Fruit fly (Drosophila melanogaster) whole organism, embryonic: ENCODE results near the gene UQCR-14L.

Experiments
- Asciz ChIP-seq: fragments of 200-800 bp; sonication (Bioruptor generic); optimal IDR thresholded peaks from 2 replicates; lab custom pipeline; 2017; ENCODE audit warnings: missing biosample characterization, mild to moderate bottlenecking, missing genetic modification characterization, missing genetic modification reagents
- Blimp-1 ChIP-seq: fragments of 200-800 bp; sonication (Bioruptor generic); optimal IDR thresholded peaks from 3 replicates; lab custom pipeline; 2018; ENCODE audit warnings: missing biosample characterization, missing genetic modification characterization, mild to moderate bottlenecking, moderate library complexity, missing genetic modification reagents
- CG10274 ChIP-seq: fragments of 200-800 bp; sonication (Bioruptor generic); optimal IDR thresholded peaks from 3 replicates; lab custom pipeline; 2017; ENCODE audit warnings: missing biosample characterization, mild to moderate bottlenecking, missing genetic modification characterization
- CG11398 ChIP-seq: fragments of 200-800 bp; sonication (Bioruptor generic); optimal IDR thresholded peaks from 2 replicates; lab custom pipeline; 2016; ENCODE audit warnings: missing biosample characterization, missing genetic modification characterization
- CG12219 ChIP-seq: fragments of 200-800 bp; sonication (Bioruptor generic); optimal IDR thresholded peaks from 3 replicates; lab custom pipeline; 2018; ENCODE audit warnings: missing biosample characterization, mild to moderate bottlenecking, missing genetic modification characterization
- CG13775 ChIP-seq: fragments of 200-800 bp; sonication (Bioruptor generic); optimal IDR thresholded peaks from 3 replicates; lab custom pipeline; 2017; ENCODE audit warnings: missing biosample characterization, mild to moderate bottlenecking, missing genetic modification characterization
- CG17385 ChIP-seq: fragments of 200-800 bp; sonication (Bioruptor generic); optimal IDR thresholded peaks from 3 replicates; lab custom pipeline; 2018; ENCODE audit warnings: missing biosample characterization, mild to moderate bottlenecking, missing genetic modification characterization
- CG2199 ChIP-seq: fragments of 200-800 bp; sonication (Bioruptor generic); IDR thresholded peaks from 3 replicates; pipeline ENCODE4 v1.3.6; 2022; ENCODE audit warnings: missing biosample characterization, missing genetic modification characterization
- CG2889 ChIP-seq: fragments of 200-800 bp; sonication (Bioruptor generic); IDR thresholded peaks from 3 replicates; pipeline ENCODE4 v1.3.6; 2022; ENCODE audit warnings: missing biosample characterization, missing genetic modification characterization
- CG30431 ChIP-seq: fragments of 200-800 bp; sonication (Bioruptor generic); optimal IDR thresholded peaks from 2 replicates; lab custom pipeline; 2017; ENCODE audit warnings: missing biosample characterization, missing genetic modification characterization
- CG31441 ChIP-seq: fragments of 200-800 bp; sonication (Bioruptor generic); IDR thresholded peaks from 2 replicates; pipeline ENCODE4 v1.3.6; 2022; ENCODE audit warnings: missing biosample characterization, missing genetic modification characterization
- CG3407 ChIP-seq: fragments of 200-800 bp; sonication (Bioruptor generic); optimal IDR thresholded peaks from 2 replicates; lab custom pipeline; 2018; ENCODE audit warnings: missing biosample characterization, mild to moderate bottlenecking, missing genetic modification characterization
- CG34376 ChIP-seq: fragments of 200-800 bp; sonication (Bioruptor generic); optimal IDR thresholded peaks from 2 replicates; lab custom pipeline; 2018; ENCODE audit warnings: missing biosample characterization, mild to moderate bottlenecking, missing genetic modification characterization
- CG4282 ChIP-seq: fragments of 200-800 bp; sonication (Bioruptor generic); optimal IDR thresholded peaks from 2 replicates; lab custom pipeline; 2016; ENCODE audit warnings: missing biosample characterization, missing genetic modification characterization
- CG4328 ChIP-seq: fragments of 200-800 bp; sonication (Bioruptor generic); optimal IDR thresholded peaks from 3 replicates; lab custom pipeline; 2017; ENCODE audit warnings: missing biosample characterization, missing genetic modification reagents, missing genetic modification characterization
- CG4360 ChIP-seq: fragments of 200-800 bp; sonication (Bioruptor generic); IDR thresholded peaks from 2 replicates; pipeline ENCODE4 v1.3.6; 2022; ENCODE audit warnings: missing biosample characterization, missing genetic modification characterization
- CG43689 ChIP-seq: fragments of 200-800 bp; sonication (Bioruptor generic); IDR thresholded peaks from 2 replicates; pipeline ENCODE4 v1.3.6; 2022; ENCODE audit warnings: missing biosample characterization, missing genetic modification characterization
- CG7372 ChIP-seq: fragments of 200-800 bp; sonication (Bioruptor generic); IDR thresholded peaks from 2 replicates; pipeline ENCODE4 v1.3.6; 2022; ENCODE audit warnings: missing biosample characterization, missing genetic modification characterization
- CG8924 ChIP-seq: fragments of 200-800 bp; optimal IDR thresholded peaks from 3 replicates; lab custom pipeline; 2019; ENCODE audit warnings: missing biosample characterization, mild to moderate bottlenecking, missing genetic modification characterization, moderate library complexity
- D19B ChIP-seq: fragments of 200-800 bp; sonication (Bioruptor generic); optimal IDR thresholded peaks from 2 replicates; lab custom pipeline; 2017; ENCODE audit warnings: missing biosample characterization, mild to moderate bottlenecking, missing genetic modification characterization
- Fer1 ChIP-seq: fragments of 200-800 bp; sonication (Bioruptor generic); optimal IDR thresholded peaks from 2 replicates; lab custom pipeline; 2017; ENCODE audit warnings: missing biosample characterization, mild to moderate bottlenecking, missing genetic modification characterization
- HLH4C ChIP-seq: fragments of 200-800 bp; sonication (Bioruptor generic); IDR thresholded peaks from 3 replicates; pipeline ENCODE4 v1.3.6; 2022; ENCODE audit warnings: missing biosample characterization, missing genetic modification characterization; ENCODE audit not compliant: partially characterized antibody
- HmgD ChIP-seq: fragments of 200-800 bp; sonication (Bioruptor generic); optimal IDR thresholded peaks from 3 replicates; lab custom pipeline; 2016; ENCODE audit warnings: missing biosample characterization, missing genetic modification characterization
- HmgZ ChIP-seq: fragments of 200-800 bp; sonication (Bioruptor generic); optimal IDR thresholded peaks from 2 replicates; lab custom pipeline; 2018; ENCODE audit warnings: missing biosample characterization, mild to moderate bottlenecking, missing genetic modification characterization
- Lhr ChIP-seq: fragments of 200-800 bp; sonication (Bioruptor generic); optimal IDR thresholded peaks from 3 replicates; lab custom pipeline; 2017; ENCODE audit warnings: mild to moderate bottlenecking, missing biosample characterization, missing genetic modification reagents, missing genetic modification characterization
- NfI ChIP-seq: fragments of 200-800 bp; sonication (Bioruptor generic); optimal IDR thresholded peaks from 3 replicates; lab custom pipeline; 2018; ENCODE audit warnings: missing biosample characterization, mild to moderate bottlenecking, missing genetic modification characterization, moderate library complexity
- Sox102F ChIP-seq: fragments of 200-800 bp; sonication (Bioruptor generic); optimal IDR thresholded peaks from 2 replicates; lab custom pipeline; 2018; ENCODE audit warnings: missing biosample characterization, mild to moderate bottlenecking, missing genetic modification characterization, moderate library complexity
- Ssrp ChIP-seq: fragments of 200-800 bp; sonication (Bioruptor generic); optimal IDR thresholded peaks from 2 replicates; lab custom pipeline; 2018; ENCODE audit warnings: missing biosample characterization, mild to moderate bottlenecking, missing genetic modification characterization, moderate library complexity
- Xbp1 ChIP-seq: fragments of 200-800 bp; sonication (Bioruptor generic); optimal IDR thresholded peaks from 3 replicates; lab custom pipeline; 2016; ENCODE audit warnings: missing biosample characterization, mild to moderate bottlenecking, missing genetic modification characterization
- abd-A ChIP-seq: fragments of 200-800 bp; sonication (Bioruptor generic); optimal IDR thresholded peaks from 3 replicates; lab custom pipeline; 2019; ENCODE audit warnings: missing biosample characterization, mild to moderate bottlenecking, missing genetic modification characterization, moderate library complexity
- aop ChIP-seq: fragments of 200-800 bp; sonication (Bioruptor generic); IDR thresholded peaks from 2 replicates; pipeline ENCODE4 v1.3.6; 2022; ENCODE audit warnings: missing biosample characterization, missing genetic modification characterization
- ara ChIP-seq: fragments of 200-800 bp; sonication (Bioruptor generic); IDR thresholded peaks from 2 replicates; pipeline ENCODE4 v1.3.6; 2022; ENCODE audit warnings: missing biosample characterization, missing genetic modification characterization
- bbx ChIP-seq: fragments of 200-800 bp; sonication (Bioruptor generic); IDR thresholded peaks from 2 replicates; pipeline ENCODE4 v1.3.6; 2022; ENCODE audit warnings: missing biosample characterization, missing genetic modification characterization; ENCODE audit not compliant: partially characterized antibody
- ci ChIP-seq: fragments of 200-800 bp; sonication (Bioruptor generic); IDR thresholded peaks from 3 replicates; pipeline ENCODE4 v1.3.6; 2022; ENCODE audit warnings: missing biosample characterization, missing genetic modification characterization
- dpn ChIP-seq, 2 experiments: fragments of 200-800 bp; sonication (Bioruptor generic); optimal IDR thresholded peaks; 3 replicates each; lab custom pipeline; 2016; ENCODE audit warnings: missing biosample characterization in 2 of 2, missing genetic modification characterization in 2 of 2
- fd96Cb ChIP-seq: fragments of 200-800 bp; sonication (Bioruptor generic); optimal IDR thresholded peaks from 2 replicates; lab custom pipeline; 2018; ENCODE audit warnings: missing biosample characterization, mild to moderate bottlenecking, missing genetic modification characterization, moderate library complexity
- hbn ChIP-seq: fragments of 200-800 bp; sonication (Bioruptor generic); IDR thresholded peaks from 2 replicates; pipeline ENCODE4 v1.3.6; 2022; ENCODE audit warnings: missing biosample characterization, missing genetic modification characterization; ENCODE audit not compliant: partially characterized antibody
- hth ChIP-seq: fragments of >200 bp; optimal IDR thresholded peaks from 2 replicates; lab custom pipeline; 2017; ENCODE audit warnings: inconsistent platforms
- inv ChIP-seq: fragments of 200-800 bp; sonication (Bioruptor generic); IDR thresholded peaks from 2 replicates; pipeline ENCODE4 v1.3.6; 2022; ENCODE audit warnings: missing biosample characterization, missing genetic modification characterization; ENCODE audit not compliant: partially characterized antibody
- maf-S ChIP-seq: fragments of 200-800 bp; sonication (Bioruptor generic); optimal IDR thresholded peaks from 2 replicates; lab custom pipeline; 2016; ENCODE audit warnings: missing biosample characterization, missing genetic modification characterization
- mirr ChIP-seq: fragments of 200-800 bp; sonication (Bioruptor generic); optimal IDR thresholded peaks from 3 replicates; lab custom pipeline; 2018; ENCODE audit warnings: missing biosample characterization, mild to moderate bottlenecking, missing genetic modification characterization
- p53 ChIP-seq: fragments of 200-800 bp; sonication (Bioruptor generic); optimal IDR thresholded peaks from 2 replicates; lab custom pipeline; 2016; ENCODE audit warnings: missing biosample characterization, missing genetic modification characterization
- run ChIP-seq: fragments of 200-800 bp; sonication (Bioruptor generic); optimal IDR thresholded peaks from 3 replicates; lab custom pipeline; 2018; ENCODE audit warnings: missing biosample characterization, mild to moderate bottlenecking, missing genetic modification characterization
- seq ChIP-seq: fragments of 200-800 bp; sonication (Bioruptor generic); IDR thresholded peaks from 2 replicates; pipeline ENCODE4 v1.3.6; 2022; ENCODE audit warnings: missing biosample characterization, missing genetic modification characterization
- slbo ChIP-seq: fragments of 200-800 bp; sonication (Bioruptor generic); IDR thresholded peaks from 2 replicates; pipeline ENCODE4 v1.3.6; 2022; ENCODE audit warnings: missing biosample characterization, missing genetic modification characterization
- ssp ChIP-seq: fragments of 200-800 bp; sonication (Bioruptor generic); IDR thresholded peaks from 2 replicates; pipeline ENCODE4 v1.3.6; 2022; ENCODE audit warnings: missing biosample characterization, missing genetic modification characterization
- stc ChIP-seq: fragments of 200-800 bp; sonication (Bioruptor generic); IDR thresholded peaks from 2 replicates; pipeline ENCODE4 v1.3.6; 2022; ENCODE audit warnings: missing biosample characterization, missing genetic modification characterization
- trh ChIP-seq: fragments of 200-800 bp; sonication (Bioruptor generic); optimal IDR thresholded peaks from 2 replicates; lab custom pipeline; 2016; ENCODE audit warnings: missing biosample characterization, missing genetic modification characterization
- vvl ChIP-seq: fragments of 200-800 bp; sonication (Bioruptor generic); IDR thresholded peaks from 2 replicates; pipeline ENCODE4 v1.3.6; 2022; ENCODE audit warnings: missing biosample characterization, missing genetic modification characterization

The UQCR-14L gene

dm6 chr3R:28328780-28329546 is 35.1 kb downstream of the UQCR-14L start (continued):
- peak; percentile 48 for TF ChIP-seq vvl (GFP tag; lab: Robert Waterston, UW)
- TF ChIP-seq abd-A = no peak
- TF ChIP-seq seq (GFP tag; lab: Robert Waterston, UW) = peak; percentile 43; the same call in 1 of the 2 replicates
- TF ChIP-seq ci (GFP tag; lab: Robert Waterston, UW) = peak; percentile 90
- TF ChIP-seq D19B (GFP tag; lab: Kevin White, UChicago) = peak; percentile 90
- TF ChIP-seq CG7372 (GFP tag; lab: Robert Waterston, UW) = peak; percentile 66
- peak; percentile 63 for TF ChIP-seq Fer1 (GFP tag; lab: Kevin White, UChicago)
- TF ChIP-seq NfI (GFP tag; lab: Kevin White, UChicago) = peak; percentile 76
- TF ChIP-seq HmgZ = peak; percentile 82
- peak; percentile 16 for TF ChIP-seq mirr (GFP tag; lab: Kevin White, UChicago)
- TF ChIP-seq ara (GFP tag; lab: Robert Waterston, UW) = peak; percentile 87
- TF ChIP-seq CG12219 (GFP tag; lab: Kevin White, UChicago) = peak; percentile 5
- no peak for TF ChIP-seq HmgD (GFP tag; lab: Kevin White, UChicago)
- TF ChIP-seq CG2889 = peak; percentile 64; the same call in 2 of the 3 replicates
- TF ChIP-seq CG11398 (GFP tag; lab: Kevin White, UChicago) = peak; percentile 82
- TF ChIP-seq dpn (GFP tag; optimal IDR thresholded peaks at IDR 0.05; lab: Kevin White, UChicago) = peak; percentile 21 to 73
- TF ChIP-seq hth (lab: Kevin White, UChicago) = no peak
- TF ChIP-seq maf-S = peak; percentile 58
- no peak for TF ChIP-seq hbn (GFP tag; lab: Robert Waterston, UW)
- TF ChIP-seq Sox102F (GFP tag; lab: Kevin White, UChicago) = peak; percentile 68
- TF ChIP-seq CG3407 (GFP tag; lab: Kevin White, UChicago) = peak; percentile 72
- peak; percentile 24 for TF ChIP-seq CG10274 (GFP tag; lab: Kevin White, UChicago)
- TF ChIP-seq bbx = no peak
- TF ChIP-seq CG8924 (tag; lab: Kevin White, UChicago) = peak; percentile 57
- no peak for TF ChIP-seq run (tag; lab: Kevin White, UChicago)
- TF ChIP-seq fd96Cb = peak; percentile 40
- TF ChIP-seq CG2199 (GFP tag; lab: Robert Waterston, UW) = no peak
- TF ChIP-seq Blimp-1 (GFP tag; lab: Kevin White, UChicago) = peak; percentile 68
- no peak for TF ChIP-seq inv (GFP tag; lab: Robert Waterston, UW)
- peak; percentile 72 for TF ChIP-seq Asciz
- TF ChIP-seq CG43689 (GFP tag; lab: Robert Waterston, UW) = 0 out of 2 replicates have a peak, but pooled peaks have one; percentile 28
- peak; percentile 15; the same call in 1 of the 2 replicates for TF ChIP-seq ssp (GFP tag; lab: Robert Waterston, UW)
- no peak for TF ChIP-seq CG4282 (GFP tag; lab: Kevin White, UChicago)
- TF ChIP-seq CG17385 (GFP tag; lab: Kevin White, UChicago) = peak; percentile 61
- TF ChIP-seq CG34376 (GFP tag; lab: Kevin White, UChicago) = peak; percentile 68
- TF ChIP-seq Lhr (GFP tag; lab: Kevin White, UChicago) = peak; percentile 76
- TF ChIP-seq CG30431 (GFP tag; lab: Kevin White, UChicago) = peak; percentile 15
- TF ChIP-seq p53 (GFP tag; lab: Kevin White, UChicago) = peak; percentile 29
- peak; percentile 39 for TF ChIP-seq trh (GFP tag; lab: Kevin White, UChicago)
- peak; percentile 68 for TF ChIP-seq CG13775 (GFP tag; lab: Kevin White, UChicago)
- TF ChIP-seq Xbp1 (GFP tag; lab: Kevin White, UChicago) = peak; percentile 67
- TF ChIP-seq aop (GFP tag; lab: Robert Waterston, UW) = no peak
- TF ChIP-seq stc = peak; percentile 59
- no peak for TF ChIP-seq HLH4C (GFP tag; lab: Robert Waterston, UW)
- TF ChIP-seq slbo = peak; percentile 89
- TF ChIP-seq CG31441 (GFP tag; lab: Robert Waterston, UW) = peak; percentile 62
- peak; percentile 16 for TF ChIP-seq Ssrp (tag; lab: Kevin White, UChicago)
- peak; percentile 71 for TF ChIP-seq CG4360 (GFP tag; lab: Robert Waterston, UW)
- TF ChIP-seq CG4328 (GFP tag; lab: Kevin White, UChicago) = peak; percentile 74
